Worm (Caenorhabditis elegans) whole organism, young adult: ENCODE measurements around the gene F55G7.1.

ENCODE experiments used
- B0019.2 ChIP-seq: fragments of 200-800 bp; sonication (Bioruptor generic); conservative IDR thresholded peaks from 2 replicates; pipeline ENCODE4 v1.3.6; 2022; ENCODE audit warnings: missing genetic modification reagents, missing genetic modification characterization, missing compliant biosample characterization
- B0035.1 ChIP-seq: sonication (generic microtip); optimal IDR thresholded peaks from 2 replicates; lab custom pipeline; 2016; ENCODE audit warnings: missing genetic modification characterization, mild to moderate bottlenecking, missing compliant biosample characterization, missing genotype, missing genetic modification reagents
- B0261.1 ChIP-seq: sonication (generic microtip); optimal IDR thresholded peaks from 2 replicates; lab custom pipeline; 2016; ENCODE audit warnings: mild to moderate bottlenecking, missing genetic modification characterization, moderate library complexity, missing compliant biosample characterization
- D2030.7 ChIP-seq: fragments of 200-800 bp; sonication (Bioruptor generic); IDR thresholded peaks from 2 replicates; pipeline ENCODE4 v1.3.6; 2022; ENCODE audit warnings: missing genetic modification reagents, missing genetic modification characterization, missing compliant biosample characterization
- F10E7.11 ChIP-seq: sonication (generic microtip); optimal IDR thresholded peaks from 2 replicates; lab custom pipeline; 2017; ENCODE audit warnings: mild to moderate bottlenecking, missing genetic modification characterization, moderate library complexity, missing compliant biosample characterization
- F22D6.2 ChIP-seq: sonication (generic microtip); optimal IDR thresholded peaks from 2 replicates; lab custom pipeline; 2016; ENCODE audit warnings: mild to moderate bottlenecking, missing genetic modification characterization, missing compliant biosample characterization
- F37B4.10 ChIP-seq: fragments of 200-800 bp; sonication (Bioruptor generic); IDR thresholded peaks from 2 replicates; pipeline ENCODE4 v1.3.6; 2022; ENCODE audit warnings: missing genetic modification characterization, missing compliant biosample characterization
- K11D2.4 ChIP-seq: fragments of 200-800 bp; sonication (Bioruptor generic); IDR thresholded peaks from 2 replicates; pipeline ENCODE4 v1.3.6; 2022; ENCODE audit warnings: missing genetic modification reagents, missing genetic modification characterization, missing compliant biosample characterization
- T26A5.8 ChIP-seq: sonication (generic microtip); optimal IDR thresholded peaks from 2 replicates; lab custom pipeline; 2016; ENCODE audit warnings: missing genetic modification characterization, missing compliant biosample characterization
- Y95B8A.8 ChIP-seq: fragments of 200-800 bp; sonication (Bioruptor generic); IDR thresholded peaks from 2 replicates; pipeline ENCODE4 v1.3.6; 2022; ENCODE audit warnings: missing genetic modification reagents, missing genetic modification characterization, missing compliant biosample characterization
- ZK185.1 ChIP-seq: sonication (generic microtip); optimal IDR thresholded peaks from 2 replicates; lab custom pipeline; 2016; ENCODE audit warnings: mild to moderate bottlenecking, missing genetic modification characterization, missing compliant biosample characterization; ENCODE audit not compliant: poor library complexity, severe bottlenecking
- atf-7 ChIP-seq: sonication (generic microtip); optimal IDR thresholded peaks from 2 replicates; lab custom pipeline; 2017; ENCODE audit warnings: mild to moderate bottlenecking, missing genetic modification characterization, missing compliant biosample characterization
- athp-1 ChIP-seq: sonication (generic microtip); optimal IDR thresholded peaks from 2 replicates; lab custom pipeline; 2017; ENCODE audit warnings: mild to moderate bottlenecking, missing genetic modification characterization, missing compliant biosample characterization
- bed-2 ChIP-seq: fragments of 200-800 bp; sonication (Bioruptor generic); IDR thresholded peaks from 2 replicates; pipeline ENCODE4 v1.3.6; 2022; ENCODE audit warnings: missing genetic modification reagents, missing genetic modification characterization, missing compliant biosample characterization
- ccch-3 ChIP-seq: fragments of 200-800 bp; sonication (Bioruptor generic); optimal IDR thresholded peaks from 2 replicates; lab custom pipeline; 2018; ENCODE audit warnings: mild to moderate bottlenecking, missing genetic modification characterization, missing compliant biosample characterization
- cebp-1 ChIP-seq, 2 experiments: fragments of 200-800 bp in 1 of 2; sonication (Bioruptor generic) in 1 of 2; sonication (generic microtip) in 1 of 2; IDR thresholded peaks in 1 of 2; optimal IDR thresholded peaks in 1 of 2; 2 replicates each; pipeline versions ENCODE4 v1.3.6 to Lab custom; 2017 to 2022; ENCODE audit warnings: missing compliant biosample characterization in 2 of 2, missing genetic modification characterization in 2 of 2, mild to moderate bottlenecking in 1 of 2, missing genetic modification reagents in 1 of 2, moderate library complexity in 1 of 2
- ceh-100 ChIP-seq: fragments of 200-800 bp; sonication (Bioruptor generic); IDR thresholded peaks from 2 replicates; pipeline ENCODE4 v1.3.6; 2022; ENCODE audit warnings: missing genetic modification reagents, missing genetic modification characterization, missing compliant biosample characterization
- ceh-27 ChIP-seq: fragments of 200-800 bp; sonication (Bioruptor generic); optimal IDR thresholded peaks from 2 replicates; lab custom pipeline; 2018; ENCODE audit warnings: mild to moderate bottlenecking, missing genetic modification characterization, moderate library complexity, missing compliant biosample characterization
- ceh-79 ChIP-seq: sonication (generic microtip); optimal IDR thresholded peaks from 2 replicates; lab custom pipeline; 2017; ENCODE audit warnings: mild to moderate bottlenecking, missing genetic modification characterization, missing compliant biosample characterization
- ceh-91 ChIP-seq: fragments of 200-800 bp; sonication (Bioruptor generic); IDR thresholded peaks from 2 replicates; pipeline ENCODE4 v1.3.6; 2022; ENCODE audit warnings: missing genetic modification reagents, missing genetic modification characterization, missing compliant biosample characterization
- chd-7 ChIP-seq: sonication (generic microtip); optimal IDR thresholded peaks from 2 replicates; lab custom pipeline; 2016; ENCODE audit warnings: mild to moderate bottlenecking, missing genetic modification characterization, moderate library complexity, missing compliant biosample characterization
- ets-4 ChIP-seq: fragments of 200-800 bp; sonication (Bioruptor generic); optimal IDR thresholded peaks from 2 replicates; lab custom pipeline; 2018; ENCODE audit warnings: mild to moderate bottlenecking, missing genetic modification characterization, missing compliant biosample characterization
- him-1 ChIP-seq: sonication (generic microtip); optimal IDR thresholded peaks from 2 replicates; lab custom pipeline; 2016; ENCODE audit warnings: missing genotype, missing genetic modification reagents, missing genetic modification characterization, missing compliant biosample characterization
- hmg-20 ChIP-seq: fragments of 200-800 bp; sonication (Bioruptor generic); IDR thresholded peaks from 2 replicates; pipeline ENCODE4 v1.3.6; 2022; ENCODE audit warnings: missing genetic modification reagents, missing genetic modification characterization, missing compliant biosample characterization
- lag-1 ChIP-seq: fragments of 200-800 bp; sonication (Bioruptor generic); IDR thresholded peaks from 2 replicates; pipeline ENCODE4 v1.3.6; 2022; ENCODE audit warnings: missing genetic modification reagents, missing genetic modification characterization, missing compliant biosample characterization
- lin-35 ChIP-seq, 3 experiments: fragments of 150-350 bp in 2 of 3; sonication (generic microtip) in 1 of 3; optimal IDR thresholded peaks; 2 replicates each; lab custom pipeline; 2014 to 2018; ENCODE audit warnings: missing biosample characterization in 3 of 3, missing genetic modification characterization in 3 of 3, missing genetic modification reagents in 3 of 3
- lin-40 ChIP-seq: sonication (generic microtip); optimal IDR thresholded peaks from 2 replicates; lab custom pipeline; 2016; ENCODE audit warnings: missing genetic modification characterization, mild to moderate bottlenecking, missing compliant biosample characterization, missing genotype, missing genetic modification reagents
- lir-1 ChIP-seq: fragments of 200-800 bp; sonication (Bioruptor generic); conservative IDR thresholded peaks from 2 replicates; pipeline ENCODE4 v1.3.6; 2022; ENCODE audit warnings: missing genetic modification reagents, missing genetic modification characterization, missing compliant biosample characterization
- madf-10 ChIP-seq: sonication (generic microtip); optimal IDR thresholded peaks from 2 replicates; lab custom pipeline; 2016; ENCODE audit warnings: mild to moderate bottlenecking, missing genetic modification characterization, missing compliant biosample characterization
- madf-3 ChIP-seq: fragments of 200-800 bp; sonication (Bioruptor generic); IDR thresholded peaks from 2 replicates; pipeline ENCODE4 v1.3.6; 2022; ENCODE audit warnings: missing genetic modification reagents, missing genetic modification characterization, missing compliant biosample characterization
- nfya-1 ChIP-seq: sonication (generic microtip); optimal IDR thresholded peaks from 2 replicates; lab custom pipeline; 2017; ENCODE audit warnings: antibody characterized with exemption, missing compliant biosample characterization, missing genetic modification characterization, borderline replicate concordance; ENCODE audit not compliant: insufficient read depth
- nfya-2 ChIP-seq: fragments of 200-800 bp; sonication (Bioruptor generic); IDR thresholded peaks from 2 replicates; pipeline ENCODE4 v1.3.6; 2022; ENCODE audit warnings: missing genetic modification reagents, missing genetic modification characterization, missing compliant biosample characterization
- nhr-179 ChIP-seq: sonication (generic microtip); optimal IDR thresholded peaks from 2 replicates; lab custom pipeline; 2016; ENCODE audit warnings: mild to moderate bottlenecking, missing genetic modification characterization, missing compliant biosample characterization
- nhr-90 ChIP-seq: sonication (generic microtip); optimal IDR thresholded peaks from 2 replicates; lab custom pipeline; 2016; ENCODE audit warnings: missing genotype, mild to moderate bottlenecking, missing genetic modification characterization, missing compliant biosample characterization
- pha-4 ChIP-seq: fragments of 150-350 bp; sonication (generic microtip); optimal IDR thresholded peaks from 2 replicates; lab custom pipeline; 2014; ENCODE audit warnings: missing biosample characterization, missing genetic modification reagents, missing genetic modification characterization
- snpc-1.3 ChIP-seq: sonication (generic microtip); optimal IDR thresholded peaks from 2 replicates; lab custom pipeline; 2017; ENCODE audit warnings: missing genetic modification characterization, mild to moderate bottlenecking, missing compliant biosample characterization, antibody characterized with exemption, moderate library complexity, missing genotype, missing genetic modification reagents; ENCODE audit not compliant: insufficient read depth
- snpc-3.4 ChIP-seq: sonication (generic microtip); optimal IDR thresholded peaks from 2 replicates; lab custom pipeline; 2017; ENCODE audit warnings: missing genetic modification characterization, mild to moderate bottlenecking, missing compliant biosample characterization, antibody characterized with exemption, moderate library complexity, missing genotype, missing genetic modification reagents
- snpc-4 ChIP-seq, 5 experiments: fragments of 150-350 bp in 1 of 5; sonication (generic microtip) in 4 of 5; optimal IDR thresholded peaks; 2 replicates each; lab custom pipeline; 2014 to 2018; ENCODE audit warnings: missing genetic modification characterization in 5 of 5, missing biosample characterization in 3 of 5, antibody characterized with exemption in 2 of 5, mild to moderate bottlenecking in 2 of 5, missing compliant biosample characterization in 2 of 5, missing genotype in 2 of 5, moderate library complexity in 2 of 5, missing genetic modification reagents in 1 of 5
- somi-1 ChIP-seq: fragments of 200-800 bp; sonication (Bioruptor generic); optimal IDR thresholded peaks from 2 replicates; lab custom pipeline; 2018; ENCODE audit warnings: mild to moderate bottlenecking, missing genetic modification characterization, missing compliant biosample characterization
- sptf-2 ChIP-seq: fragments of 200-800 bp; sonication (Bioruptor generic); optimal IDR thresholded peaks from 2 replicates; lab custom pipeline; 2018; ENCODE audit warnings: mild to moderate bottlenecking, missing genetic modification characterization, missing compliant biosample characterization
- tbx-9 ChIP-seq: sonication (generic microtip); optimal IDR thresholded peaks from 2 replicates; lab custom pipeline; 2016; ENCODE audit warnings: borderline replicate concordance, missing genetic modification characterization, inconsistent platforms, missing compliant biosample characterization
- zim-3 ChIP-seq: sonication (generic microtip); optimal IDR thresholded peaks from 2 replicates; lab custom pipeline; 2017; ENCODE audit warnings: mild to moderate bottlenecking, missing genetic modification characterization, moderate library complexity, missing compliant biosample characterization
- ztf-18 ChIP-seq: sonication (generic microtip); optimal IDR thresholded peaks from 2 replicates; lab custom pipeline; 2016; ENCODE audit warnings: missing genotype, mild to moderate bottlenecking, missing genetic modification characterization, missing compliant biosample characterization
- ztf-25 ChIP-seq: fragments of 200-800 bp; sonication (Bioruptor generic); IDR thresholded peaks from 2 replicates; pipeline ENCODE4 v1.3.6; 2022; ENCODE audit warnings: missing genetic modification reagents, missing genetic modification characterization, missing compliant biosample characterization
- ztf-6 ChIP-seq: fragments of 200-800 bp; sonication (Bioruptor generic); IDR thresholded peaks from 2 replicates; pipeline ENCODE4 v1.3.6; 2022; ENCODE audit warnings: missing genetic modification reagents, missing genetic modification characterization, missing compliant biosample characterization

The F55G7.1 gene

ce11 chrX:11937343-11937935, 13.2 kb downstream of the F55G7.1 start (continued):
- TF ChIP-seq pha-4 (tag; lab: Kevin White, UChicago) (peak; percentile 96), somi-1 (GFP tag; lab: Kevin White, UChicago) (peak; percentile 98), nhr-179 (peak; percentile 85), ets-4 (GFP tag; lab: Kevin White, UChicago) (peak; percentile 93), T26A5.8 (no peak), him-1 (tag; lab: Kevin White, UChicago) (no peak), ztf-25 (GFP tag; lab: Robert Waterston, UW) (no peak), ZK185.1 (peak; percentile 98), nhr-90 (tag; lab: Kevin White, UChicago) (peak; percentile 81), ztf-18 (tag; lab: Kevin White, UChicago) (peak; percentile 68), zim-3 (tag; lab: Kevin White, UChicago) (peak; percentile 60), ceh-79 (tag; lab: Kevin White, UChicago) (peak; percentile 47), ceh-27 (GFP tag; lab: Kevin White, UChicago) (peak; percentile 99), lin-40 (peak; percentile 100), B0035.1 (tag; lab: Kevin White, UChicago) (peak; percentile 94), sptf-2 (GFP tag; lab: Kevin White, UChicago) (peak; percentile 55), F22D6.2 (tag; lab: Kevin White, UChicago) (peak; percentile 95), ztf-6 (GFP tag; lab: Robert Waterston, UW) (peak; percentile 94), F37B4.10 (GFP tag; lab: Robert Waterston, UW) (0 out of 2 replicates have a peak, but pooled peaks have one; percentile 94), tbx-9 (no peak), F10E7.11 (tag; lab: Kevin White, UChicago) (peak; percentile 84), lir-1 (GFP tag; lab: Robert Waterston, UW) (peak; percentile 94), atf-7 (tag; lab: Kevin White, UChicago) (peak; percentile 98), snpc-4 (GFP tag; optimal IDR thresholded peaks at IDR 0.05; lab: Kevin White, UChicago) (peak; percentile 64), snpc-4 (tag; optimal IDR thresholded peaks at IDR 0.05; lab: Kevin White, UChicago) (peak; percentile 75 to 88 (median 82)), K11D2.4 (GFP tag; lab: Robert Waterston, UW) (peak; percentile 98), lin-35 (GFP tag; optimal IDR thresholded peaks at IDR 0.05; lab: Kevin White, UChicago) (peak in 2 of 3 experiments; percentile 89 to 98), lag-1 (GFP tag; lab: Robert Waterston, UW) (peak; percentile 95), hmg-20 (GFP tag; lab: Robert Waterston, UW) (peak; percentile 93), ceh-100 (peak; percentile 70; the same call in 1 of the 2 replicates), B0261.1 (tag; lab: Kevin White, UChicago) (peak; percentile 65), chd-7 (tag; lab: Kevin White, UChicago) (peak; percentile 97), ceh-91 (peak; percentile 18; the same call in 1 of the 2 replicates), bed-2 (GFP tag; lab: Robert Waterston, UW) (no peak), cebp-1 (GFP tag; IDR thresholded peaks at IDR 0.05; lab: Robert Waterston, UW) (peak; percentile 67; the same call in 1 of the 2 replicates), cebp-1 (tag; optimal IDR thresholded peaks at IDR 0.05; lab: Kevin White, UChicago) (peak; percentile 97), snpc-3.4 (tag; lab: Kevin White, UChicago) (no peak), B0019.2 (GFP tag; lab: Robert Waterston, UW) (no peak), nfya-2 (no peak), athp-1 (tag; lab: Kevin White, UChicago) (peak; percentile 64), ccch-3 (peak; percentile 83), nfya-1 (no peak), madf-10 (tag; lab: Kevin White, UChicago) (peak; percentile 96), madf-3 (GFP tag; lab: Robert Waterston, UW) (peak; percentile 75), snpc-1.3 (tag; lab: Kevin White, UChicago) (peak; percentile 24), D2030.7 (no peak), Y95B8A.8 (GFP tag; lab: Robert Waterston, UW) (peak; percentile 72; the same call in 1 of the 2 replicates)
